Worm (Caenorhabditis elegans) whole organism, early embryonic: ENCODE results near the gene K10H10.9.

ENCODE experiments used
- B0310.2 ChIP-seq: sonication (generic microtip); optimal IDR thresholded peaks from 2 replicates; lab custom pipeline; 2016; ENCODE audit warnings: mild to moderate bottlenecking, missing genetic modification characterization, missing compliant biosample characterization
- F13C5.2 ChIP-seq: sonication (generic microtip); optimal IDR thresholded peaks from 2 replicates; lab custom pipeline; 2017; ENCODE audit warnings: mild to moderate bottlenecking, missing genetic modification characterization, inconsistent platforms, missing compliant biosample characterization
- aly-1 ChIP-seq: sonication (generic microtip); optimal IDR thresholded peaks from 2 replicates; lab custom pipeline; 2016; ENCODE audit warnings: missing genetic modification characterization, missing compliant biosample characterization
- ama-1 ChIP-seq: fragments of 150-350 bp; optimal IDR thresholded peaks from 2 replicates; lab custom pipeline; 2014
- ceh-13 ChIP-seq: fragments of 200-800 bp; sonication (Bioruptor generic); optimal IDR thresholded peaks from 2 replicates; lab custom pipeline; 2018; ENCODE audit warnings: mild to moderate bottlenecking, missing genetic modification characterization, missing compliant biosample characterization
- ceh-36 ChIP-seq: sonication (generic microtip); optimal IDR thresholded peaks from 2 replicates; lab custom pipeline; 2016; ENCODE audit warnings: missing genetic modification characterization, inconsistent platforms, missing compliant biosample characterization
- ets-7 ChIP-seq: sonication (generic microtip); optimal IDR thresholded peaks from 2 replicates; lab custom pipeline; 2016; ENCODE audit warnings: missing genotype, missing genetic modification characterization, missing compliant biosample characterization
- flt-1 ChIP-seq: fragments of 200-800 bp; sonication (Bioruptor generic); IDR thresholded peaks from 2 replicates; pipeline ENCODE4 v1.3.6; 2022; ENCODE audit warnings: missing genetic modification characterization, missing compliant biosample characterization
- hmbx-1 ChIP-seq: sonication (generic microtip); optimal IDR thresholded peaks from 2 replicates; lab custom pipeline; 2016; ENCODE audit warnings: mild to moderate bottlenecking, missing genetic modification characterization, missing compliant biosample characterization
- hmg-4 ChIP-seq: fragments of 200-800 bp; sonication (Bioruptor generic); optimal IDR thresholded peaks from 2 replicates; lab custom pipeline; 2018; ENCODE audit warnings: mild to moderate bottlenecking, missing genetic modification characterization, missing compliant biosample characterization
- hnd-1 ChIP-seq: sonication (generic microtip); optimal IDR thresholded peaks from 2 replicates; lab custom pipeline; 2016; ENCODE audit warnings: missing genetic modification characterization, missing compliant biosample characterization
- pes-1 ChIP-seq: fragments of 200-800 bp; sonication (Bioruptor generic); IDR thresholded peaks from 2 replicates; pipeline ENCODE4 v1.3.6; 2022; ENCODE audit warnings: missing genetic modification reagents, missing genetic modification characterization, missing compliant biosample characterization
- scrt-1 ChIP-seq: fragments of 200-800 bp; sonication (Bioruptor generic); IDR thresholded peaks from 2 replicates; pipeline ENCODE4 v1.3.6; 2022; ENCODE audit warnings: missing genetic modification characterization, missing compliant biosample characterization
- sea-1 ChIP-seq: fragments of 200-800 bp; sonication (Bioruptor generic); conservative IDR thresholded peaks from 2 replicates; pipeline ENCODE4 v1.3.6; 2022; ENCODE audit warnings: missing genetic modification characterization, missing compliant biosample characterization
- tbx-11 ChIP-seq: fragments of 200-800 bp; sonication (Bioruptor generic); IDR thresholded peaks from 2 replicates; pipeline ENCODE4 v1.3.6; 2022; ENCODE audit warnings: missing genetic modification characterization, missing compliant biosample characterization
- tbx-37 ChIP-seq: fragments of 200-800 bp; sonication (Bioruptor generic); conservative IDR thresholded peaks from 2 replicates; pipeline ENCODE4 v1.3.6; 2022; ENCODE audit warnings: missing genetic modification reagents, missing genetic modification characterization, missing compliant biosample characterization
- tra-4 ChIP-seq: sonication (generic microtip); optimal IDR thresholded peaks from 2 replicates; lab custom pipeline; 2017; ENCODE audit warnings: missing genetic modification characterization, missing compliant biosample characterization

K10H10.9 gene

ce11 chrII:14534000-14534399 is 19.1 kb upstream of the K10H10.9 start, which contains the start of gene C04H5.1:
TSS of gene C04H5.1 (plus strand) at chrII:14534300.
- TF ChIP-seq aly-1 (tag; lab: Kevin White, UChicago) = no peak
- no peak for TF ChIP-seq F13C5.2 (tag; lab: Kevin White, UChicago)
- TF ChIP-seq ama-1 = no peak
- TF ChIP-seq scrt-1 (GFP tag; lab: Robert Waterston, UW) = no peak
- TF ChIP-seq sea-1 (GFP tag; lab: Robert Waterston, UW) = no peak
- no peak for TF ChIP-seq hnd-1 (tag; lab: Kevin White, UChicago)
- TF ChIP-seq hmg-4 (GFP tag; lab: Kevin White, UChicago) = no peak
- no peak for TF ChIP-seq B0310.2 (tag; lab: Kevin White, UChicago)
- TF ChIP-seq ceh-36 = no peak
- no peak for TF ChIP-seq pes-1 (GFP tag; lab: Robert Waterston, UW)
- TF ChIP-seq flt-1 (GFP tag; lab: Robert Waterston, UW) = no peak

- TF ChIP-seq tbx-11 (GFP tag; lab: Robert Waterston, UW) (no peak), B0310.2 (tag; lab: Kevin White, UChicago) (no peak), tbx-37 (GFP tag; lab: Robert Waterston, UW) (0 out of 2 replicates have a peak, but pooled peaks have one; percentile 41), ets-7 (tag; lab: Kevin White, UChicago) (peak; percentile 67), pes-1 (GFP tag; lab: Robert Waterston, UW) (peak; percentile 65), ama-1 (no peak), hnd-1 (tag; lab: Kevin White, UChicago) (peak; percentile 19), tra-4 (peak; percentile 18), ceh-13 (GFP tag; lab: Kevin White, UChicago) (peak; percentile 38), sea-1 (GFP tag; lab: Robert Waterston, UW) (peak; percentile 41; the same call in 1 of the 2 replicates), ceh-36 (no peak), scrt-1 (GFP tag; lab: Robert Waterston, UW) (0 out of 2 replicates have a peak, but pooled peaks have one; percentile 18), F13C5.2 (tag; lab: Kevin White, UChicago) (peak; percentile 45), flt-1 (GFP tag; lab: Robert Waterston, UW) (no peak), aly-1 (tag; lab: Kevin White, UChicago) (no peak), hmg-4 (GFP tag; lab: Kevin White, UChicago) (no peak), hmbx-1 (tag; lab: Kevin White, UChicago) (no peak)
Measured at ce11 chrII:14528233-14528802, 13.4 kb upstream of the K10H10.9 start, which contains the start of the genes F57C2.5 and spat-1. TSS of gene F57C2.5 (minus strand) at chrII:14528239. TSS of gene spat-1 (plus strand) at chrII:14528752.

ce11 chrII:14527104-14527503 is 12.2 kb upstream of the K10H10.9 start:
- TF ChIP-seq F13C5.2 (tag; lab: Kevin White, UChicago) (no peak), flt-1 (GFP tag; lab: Robert Waterston, UW) (no peak), ets-7 (tag; lab: Kevin White, UChicago) (no peak), B0310.2 (tag; lab: Kevin White, UChicago) (no peak), tbx-11 (GFP tag; lab: Robert Waterston, UW) (no peak), hnd-1 (tag; lab: Kevin White, UChicago) (no peak), tbx-37 (GFP tag; lab: Robert Waterston, UW) (no peak), ceh-36 (no peak), sea-1 (GFP tag; lab: Robert Waterston, UW) (no peak), pes-1 (GFP tag; lab: Robert Waterston, UW) (no peak), tra-4 (no peak), aly-1 (tag; lab: Kevin White, UChicago) (no peak), ceh-13 (GFP tag; lab: Kevin White, UChicago) (no peak), hmg-4 (GFP tag; lab: Kevin White, UChicago) (no peak)

- TF ChIP-seq ets-7 (tag; lab: Kevin White, UChicago) = no peak
- no peak for TF ChIP-seq ama-1
- TF ChIP-seq ceh-36 = no peak
- TF ChIP-seq B0310.2 (tag; lab: Kevin White, UChicago) = no peak
- no peak for TF ChIP-seq hmbx-1 (tag; lab: Kevin White, UChicago)
- no peak for TF ChIP-seq aly-1 (tag; lab: Kevin White, UChicago)
Measured at ce11 chrII:14525013-14525412, 10.1 kb upstream of the K10H10.9 start, which contains the start of gene F57C2.4. TSS of gene F57C2.4 (plus strand) at chrII:14525313.

ce11 chrII:14523645-14524223 is 8.8 kb upstream of the K10H10.9 start, which contains the start of gene pot-2:
TSS of gene pot-2 (plus strand) at chrII:14524173.
- no peak for TF ChIP-seq pes-1 (GFP tag; lab: Robert Waterston, UW)
- TF ChIP-seq flt-1 (GFP tag; lab: Robert Waterston, UW) = no peak
- no peak for TF ChIP-seq ceh-13 (GFP tag; lab: Kevin White, UChicago)
- TF ChIP-seq tbx-11 (GFP tag; lab: Robert Waterston, UW) = no peak
- TF ChIP-seq B0310.2 (tag; lab: Kevin White, UChicago) = no peak
- no peak for TF ChIP-seq sea-1 (GFP tag; lab: Robert Waterston, UW)
- no peak for TF ChIP-seq F13C5.2 (tag; lab: Kevin White, UChicago)
- TF ChIP-seq tra-4 = no peak
- TF ChIP-seq scrt-1 (GFP tag; lab: Robert Waterston, UW) = no peak

ce11 chrII:14523070-14523572 is 8.2 kb upstream of the K10H10.9 start, which contains the start of gene btb-20:
TSS of gene btb-20 (minus strand) at chrII:14523522.
- TF ChIP-seq pes-1 (GFP tag; lab: Robert Waterston, UW) (no peak), tbx-11 (GFP tag; lab: Robert Waterston, UW) (no peak), tra-4 (no peak), hnd-1 (tag; lab: Kevin White, UChicago) (no peak), flt-1 (GFP tag; lab: Robert Waterston, UW) (no peak), scrt-1 (GFP tag; lab: Robert Waterston, UW) (no peak), hmg-4 (GFP tag; lab: Kevin White, UChicago) (no peak), aly-1 (tag; lab: Kevin White, UChicago) (no peak), ceh-13 (GFP tag; lab: Kevin White, UChicago) (no peak), tbx-37 (GFP tag; lab: Robert Waterston, UW) (no peak), F13C5.2 (tag; lab: Kevin White, UChicago) (no peak), ceh-36 (no peak)
